Worm (Caenorhabditis elegans) whole organism, L4/young adult: ENCODE results near the gene col-98.

Experiments used
- W03F9.2 ChIP-seq: fragments of 150-350 bp; optimal IDR thresholded peaks from 2 replicates; lab custom pipeline; 2014; ENCODE audit warnings: missing biosample characterization, missing genetic modification characterization
- dao-5 ChIP-seq: sonication (generic microtip); optimal IDR thresholded peaks from 2 replicates; lab custom pipeline; 2016; ENCODE audit warnings: missing genotype, missing genetic modification characterization, moderate library complexity, missing compliant biosample characterization
- him-1 ChIP-seq: sonication (generic microtip); optimal IDR thresholded peaks from 2 replicates; lab custom pipeline; 2016; ENCODE audit warnings: missing genotype, missing genetic modification reagents, missing genetic modification characterization, missing compliant biosample characterization

- TF ChIP-seq him-1 = no peak
- no peak for TF ChIP-seq W03F9.2 (tag; lab: Kevin White, UChicago)
- no peak for TF ChIP-seq dao-5 (tag; lab: Kevin White, UChicago)
These were observed 37.4 kb downstream of the col-98 start for ce11 chrIII:13056230-13056629.
